Worm (Caenorhabditis elegans) whole organism, mixed stage, embryonic: ENCODE results near the gene F26F2.8.

Experiments
- blmp-1 ChIP-seq: fragments of 150-350 bp; optimal IDR thresholded peaks from 2 replicates; lab custom pipeline; 2014; ENCODE audit warnings: missing biosample characterization, missing genetic modification characterization
- elt-3 ChIP-seq: fragments of 150-350 bp; optimal IDR thresholded peaks from 2 replicates; lab custom pipeline; 2014; ENCODE audit warnings: missing biosample characterization, missing genetic modification characterization
- lsy-2 ChIP-seq: fragments of 150-350 bp; optimal IDR thresholded peaks from 2 replicates; lab custom pipeline; 2014; ENCODE audit warnings: missing biosample characterization, missing genetic modification characterization
- nhr-12 ChIP-seq: fragments of 150-350 bp; optimal IDR thresholded peaks from 2 replicates; lab custom pipeline; 2014; ENCODE audit warnings: missing biosample characterization, missing genetic modification characterization
- nhr-237 ChIP-seq: fragments of 150-350 bp; optimal IDR thresholded peaks from 2 replicates; lab custom pipeline; 2014; ENCODE audit warnings: missing biosample characterization, missing genetic modification characterization
- nhr-28 ChIP-seq: fragments of 150-350 bp; optimal IDR thresholded peaks from 2 replicates; lab custom pipeline; 2014; ENCODE audit warnings: missing biosample characterization, missing genetic modification characterization
- nhr-76 ChIP-seq: sonication (generic microtip); optimal IDR thresholded peaks from 2 replicates; lab custom pipeline; 2017; ENCODE audit warnings: missing biosample characterization, missing genetic modification characterization
- unc-120 ChIP-seq: sonication (generic microtip); optimal IDR thresholded peaks from 2 replicates; lab custom pipeline; 2017; ENCODE audit warnings: missing genetic modification characterization, missing compliant biosample characterization; ENCODE audit not compliant: poor library complexity, severe bottlenecking
- unc-39 ChIP-seq: fragments of 150-350 bp; optimal IDR thresholded peaks from 2 replicates; lab custom pipeline; 2014; ENCODE audit warnings: missing biosample characterization, missing genetic modification characterization
- ztf-11 ChIP-seq: fragments of 150-350 bp; optimal IDR thresholded peaks from 2 replicates; lab custom pipeline; 2014; ENCODE audit warnings: missing biosample characterization, missing genetic modification characterization

DNA sequence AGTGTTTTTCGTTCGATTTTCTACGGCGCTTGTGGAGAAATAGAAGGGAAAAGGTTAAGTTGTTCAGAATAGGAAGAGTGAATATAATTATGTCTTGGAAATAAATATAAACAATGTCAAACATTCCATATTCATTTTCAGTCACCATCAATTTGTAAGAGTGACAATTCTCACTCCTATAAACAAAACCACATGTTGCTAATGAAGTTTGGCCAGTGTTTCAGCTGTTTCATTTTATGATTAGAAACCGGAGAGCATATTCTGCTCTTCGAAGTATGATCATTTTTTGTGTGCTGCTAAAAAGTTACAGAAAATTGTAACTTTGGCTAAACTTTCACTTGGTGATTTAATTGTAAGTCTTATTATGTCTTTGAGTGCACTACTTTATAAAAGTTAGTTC is 24.2 kb upstream of the F26F2.8 start, which contains the start of gene Y38H6C.21:
- TF ChIP-seq lsy-2 (tag; lab: Kevin White, UChicago) (no peak), elt-3 (tag; lab: Kevin White, UChicago) (no peak), unc-120 (tag; lab: Kevin White, UChicago) (no peak), nhr-76 (tag; lab: Kevin White, UChicago) (no peak), blmp-1 (no peak), nhr-28 (no peak), ztf-11 (no peak), unc-39 (tag; lab: Kevin White, UChicago) (no peak), nhr-12 (tag; lab: Kevin White, UChicago) (no peak), nhr-237 (tag; lab: Kevin White, UChicago) (no peak)
